Fruit fly (Drosophila melanogaster) whole organism, wandering third instar larva: ENCODE results near the gene Tsr1.
A peak's percentile ranks its signal among the peaks of the same experiment; 100 is the strongest.

Source experiments
- Abd-B ChIP-seq: fragments of >200 bp; optimal IDR thresholded peaks from 2 replicates; lab custom pipeline; 2017; ENCODE audit warnings: missing biosample characterization, missing genetic modification characterization
- CG32264 ChIP-seq: fragments of 200-800 bp; sonication (Bioruptor generic); optimal IDR thresholded peaks from 2 replicates; lab custom pipeline; 2016; ENCODE audit warnings: missing biosample characterization, missing genetic modification characterization
- CG9705 ChIP-seq: fragments of 200-800 bp; sonication (Bioruptor generic); optimal IDR thresholded peaks from 2 replicates; lab custom pipeline; 2018; ENCODE audit warnings: missing biosample characterization, mild to moderate bottlenecking, missing genetic modification characterization
- Dfd ChIP-seq: fragments of >200 bp; optimal IDR thresholded peaks from 2 replicates; lab custom pipeline; 2017; ENCODE audit warnings: missing biosample characterization, missing genetic modification characterization
- Dif ChIP-seq: fragments of 200-275, 200-300 bp; sonication (Bioruptor generic); optimal IDR thresholded peaks from 2 replicates; lab custom pipeline; 2018; ENCODE audit warnings: missing biosample characterization, missing genetic modification characterization; ENCODE audit not compliant: partially characterized antibody
- GATAd ChIP-seq: sonication (Bioruptor generic); optimal IDR thresholded peaks from 2 replicates; lab custom pipeline; 2016; ENCODE audit warnings: missing biosample characterization, missing genetic modification characterization
- HLH106 ChIP-seq: fragments of 200-800 bp; optimal IDR thresholded peaks from 3 replicates; lab custom pipeline; 2019; ENCODE audit warnings: missing biosample characterization, mild to moderate bottlenecking, missing genetic modification characterization, moderate library complexity
- Hnf4 ChIP-seq: fragments of 200-800 bp; sonication (Bioruptor generic); optimal IDR thresholded peaks from 2 replicates; lab custom pipeline; 2016; ENCODE audit warnings: missing biosample characterization, mild to moderate bottlenecking, missing genetic modification characterization
- Hr78 ChIP-seq: fragments of >200 bp; optimal IDR thresholded peaks from 2 replicates; lab custom pipeline; 2017; ENCODE audit warnings: missing biosample characterization, missing genetic modification characterization
- Hr83 ChIP-seq: fragments of 200-300 bp; sonication (Bioruptor generic); optimal IDR thresholded peaks from 2 replicates; lab custom pipeline; 2016; ENCODE audit warnings: missing biosample characterization, mild to moderate bottlenecking, missing genetic modification characterization, moderate library complexity; ENCODE audit not compliant: poor library complexity, severe bottlenecking
- Jra ChIP-seq: sonication (Bioruptor generic); optimal IDR thresholded peaks from 2 replicates; lab custom pipeline; 2016; ENCODE audit warnings: missing biosample characterization, missing genetic modification characterization
- Mio ChIP-seq: sonication (Bioruptor generic); optimal IDR thresholded peaks from 2 replicates; lab custom pipeline; 2016; ENCODE audit warnings: missing biosample characterization, missing genetic modification characterization
- Myc ChIP-seq: fragments of >200 bp; optimal IDR thresholded peaks from 2 replicates; lab custom pipeline; 2017
- N ChIP-seq: fragments of >200 bp; optimal IDR thresholded peaks from 2 replicates; lab custom pipeline; 2018; ENCODE audit warnings: missing biosample characterization, missing external identifiers, missing genetic modification characterization
- OdsH ChIP-seq: fragments of 200-800 bp; sonication (Bioruptor generic); optimal IDR thresholded peaks from 2 replicates; lab custom pipeline; 2016; ENCODE audit warnings: missing biosample characterization, mild to moderate bottlenecking, missing genetic modification characterization
- Rel ChIP-seq, 2 experiments: fragments of 200-800 bp; sonication (Bioruptor generic) in 1 of 2; optimal IDR thresholded peaks; 2 replicates in 1 of 2; 3 replicates in 1 of 2; lab custom pipeline; 2016 to 2019; ENCODE audit warnings: mild to moderate bottlenecking in 2 of 2, missing biosample characterization in 2 of 2, missing genetic modification characterization in 2 of 2, moderate library complexity in 1 of 2
- Sp1 ChIP-seq: fragments of 200-800 bp; sonication (Bioruptor generic); optimal IDR thresholded peaks from 3 replicates; lab custom pipeline; 2019; ENCODE audit warnings: missing biosample characterization, mild to moderate bottlenecking, missing genetic modification characterization, moderate library complexity
- Vsx2 ChIP-seq: fragments of 200-300, 225-300 bp; sonication (Bioruptor generic); optimal IDR thresholded peaks from 2 replicates; lab custom pipeline; 2018; ENCODE audit warnings: missing biosample characterization, missing genetic modification characterization; ENCODE audit not compliant: partially characterized antibody
- br ChIP-seq: fragments of 200-800 bp; sonication (Bioruptor generic); optimal IDR thresholded peaks from 2 replicates; lab custom pipeline; 2016; ENCODE audit warnings: missing biosample characterization, missing genetic modification characterization
- dl ChIP-seq, 2 experiments: fragments of 175-275, 200-275 bp in 1 of 2; fragments of 200-275 bp in 1 of 2; sonication (Bioruptor generic); optimal IDR thresholded peaks; lab custom pipeline; 2018; ENCODE audit warnings: mild to moderate bottlenecking in 2 of 2, missing biosample characterization in 2 of 2, missing genetic modification characterization in 2 of 2, moderate library complexity in 2 of 2; ENCODE audit not compliant: partially characterized antibody in 2 of 2, insufficient read depth in 1 of 2
- dmrt93B ChIP-seq: fragments of 200-800 bp; sonication (Bioruptor generic); optimal IDR thresholded peaks from 2 replicates; lab custom pipeline; 2018; ENCODE audit warnings: missing biosample characterization, mild to moderate bottlenecking, missing genetic modification characterization
- dsf ChIP-seq: sonication (Bioruptor generic); optimal IDR thresholded peaks from 2 replicates; lab custom pipeline; 2016; ENCODE audit warnings: missing biosample characterization, missing genetic modification characterization, borderline replicate concordance
- ey ChIP-seq: fragments of 200-800 bp; sonication (Bioruptor generic); optimal IDR thresholded peaks from 2 replicates; lab custom pipeline; 2016; ENCODE audit warnings: missing biosample characterization, missing genetic modification characterization
- foxo ChIP-seq, 2 experiments: fragments of 200-800 bp; sonication (Bioruptor generic); optimal IDR thresholded peaks; 2 replicates in 1 of 2; 3 replicates in 1 of 2; lab custom pipeline; 2016 to 2017; ENCODE audit warnings: missing biosample characterization in 2 of 2, missing genetic modification characterization in 2 of 2
- fru ChIP-seq: fragments of 200-800 bp; sonication (Bioruptor generic); optimal IDR thresholded peaks from 3 replicates; lab custom pipeline; 2016; ENCODE audit warnings: missing biosample characterization, mild to moderate bottlenecking, missing genetic modification characterization
- h ChIP-seq: fragments of 200-800 bp; sonication (Bioruptor generic); optimal IDR thresholded peaks from 3 replicates; lab custom pipeline; 2016; ENCODE audit warnings: missing biosample characterization, mild to moderate bottlenecking, missing genetic modification characterization
- lola ChIP-seq: fragments of >200 bp; optimal IDR thresholded peaks from 2 replicates; lab custom pipeline; 2017; ENCODE audit warnings: missing biosample characterization, missing genetic modification characterization
- pan ChIP-seq: fragments of >200 bp; optimal IDR thresholded peaks from 2 replicates; lab custom pipeline; 2017
- psq ChIP-seq: fragments of 200-800 bp; sonication (Bioruptor generic); optimal IDR thresholded peaks from 3 replicates; lab custom pipeline; 2017; ENCODE audit warnings: missing biosample characterization, mild to moderate bottlenecking, missing genetic modification characterization, moderate library complexity
- rgr ChIP-seq: fragments of 200-800 bp; sonication (Bioruptor generic); optimal IDR thresholded peaks from 3 replicates; lab custom pipeline; 2016; ENCODE audit warnings: missing biosample characterization, mild to moderate bottlenecking, missing genetic modification characterization
- sage ChIP-seq: fragments of 200-800 bp; sonication (Bioruptor generic); optimal IDR thresholded peaks from 2 replicates; lab custom pipeline; 2016; ENCODE audit warnings: missing biosample characterization, mild to moderate bottlenecking, missing genetic modification characterization
- tai ChIP-seq: sonication (Bioruptor generic); optimal IDR thresholded peaks from 2 replicates; lab custom pipeline; 2016; ENCODE audit warnings: missing biosample characterization, missing genetic modification characterization
- usp ChIP-seq: fragments of >200 bp; optimal IDR thresholded peaks from 2 replicates; lab custom pipeline; 2017; ENCODE audit warnings: missing biosample characterization, missing genetic modification characterization
- woc ChIP-seq: sonication (Bioruptor generic); optimal IDR thresholded peaks from 2 replicates; lab custom pipeline; 2016; ENCODE audit warnings: missing biosample characterization, mild to moderate bottlenecking, missing genetic modification characterization

Gene Tsr1

dm6 chr3L:21324724-21325123, 10.3 kb upstream of the Tsr1 start:
- TF ChIP-seq Mio (GFP tag; lab: Kevin White, UChicago) (no peak), foxo (GFP tag; optimal IDR thresholded peaks at IDR 0.05; lab: Kevin White, UChicago) (no peak), Dif (GFP tag; lab: Kevin White, UChicago) (no peak), HLH106 (tag; lab: Kevin White, UChicago) (no peak), N (GFP tag; lab: Kevin White, UChicago) (no peak), Hnf4 (GFP tag; lab: Kevin White, UChicago) (no peak), Abd-B (no peak), psq (GFP tag; lab: Kevin White, UChicago) (no peak), GATAd (GFP tag; lab: Kevin White, UChicago) (no peak), lola (GFP tag; lab: Kevin White, UChicago) (no peak), Jra (GFP tag; lab: Kevin White, UChicago) (no peak), usp (GFP tag; lab: Kevin White, UChicago) (no peak), Hr78 (GFP tag; lab: Kevin White, UChicago) (no peak), sage (GFP tag; lab: Kevin White, UChicago) (no peak), dl (GFP tag; optimal IDR thresholded peaks at IDR 0.05; lab: Kevin White, UChicago; ENCODE audit: insufficient read depth in 1 of 2, partially characterized antibody in 2 of 2) (no peak), OdsH (GFP tag; lab: Kevin White, UChicago) (no peak)

dm6 chr3L:21342592-21342991, 7.6 kb downstream of the Tsr1 start:
- TF ChIP-seq woc (GFP tag; lab: Kevin White, UChicago): no peak
- no peak for TF ChIP-seq Rel (GFP tag; optimal IDR thresholded peaks at IDR 0.05; lab: Kevin White, UChicago)
- TF ChIP-seq Rel (tag; optimal IDR thresholded peaks at IDR 0.05; lab: Kevin White, UChicago): peak; percentile 17

DNA sequence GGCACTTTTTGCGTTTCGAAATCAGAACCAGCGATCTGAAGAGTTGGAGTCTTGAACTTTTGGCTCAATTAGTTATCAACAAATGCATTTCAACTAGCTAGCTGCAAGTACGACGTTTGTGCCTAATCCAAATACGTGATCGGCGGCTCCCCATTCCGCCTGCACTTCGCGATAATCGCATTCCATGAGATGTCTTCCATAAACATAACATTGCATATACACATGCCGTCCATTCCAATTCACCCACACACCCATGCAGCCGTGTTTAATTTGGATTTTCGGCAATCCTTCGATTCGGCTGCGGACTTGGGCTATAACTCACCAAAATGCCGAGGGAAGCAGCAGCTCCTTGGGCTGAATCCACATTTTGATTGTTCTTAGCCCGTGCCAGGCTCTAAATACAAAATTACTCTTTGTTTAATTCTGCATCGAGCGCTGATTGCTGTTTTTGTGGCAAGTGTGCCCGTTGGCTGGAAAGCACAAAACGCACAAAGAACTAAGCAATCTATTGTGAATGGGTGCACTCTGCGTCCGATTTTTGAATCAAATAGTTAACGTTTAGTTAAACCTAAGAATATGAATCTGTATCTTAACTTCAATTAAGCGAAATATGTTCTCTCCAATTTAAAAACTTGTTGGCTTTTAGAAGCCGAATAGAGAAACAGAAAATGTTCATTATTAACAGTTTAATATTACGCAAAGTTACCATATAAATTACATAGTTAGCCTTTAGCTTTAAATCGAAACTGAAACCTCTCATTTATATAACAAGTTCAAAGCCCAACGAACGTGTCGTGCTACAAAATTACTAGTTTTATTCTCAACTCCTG, 8.5 kb downstream of the Tsr1 start, which contains the start of the genes Tbc1d8-9 and CG32436:
Gene Tbc1d8-9 (minus strand): TSS at position 463 of the 830 bp plus-strand sequence.
Gene CG32436 (plus strand): TSS at position 780 of the 830 bp plus-strand sequence.
- TF ChIP-seq OdsH (GFP tag; lab: Kevin White, UChicago): peak; percentile 49
- no peak for TF ChIP-seq usp (GFP tag; lab: Kevin White, UChicago)
- TF ChIP-seq, all 38 proteins: peak for 1

dm6 chr3L:21346463-21347196, 11.6 kb downstream of the Tsr1 start:
- TF ChIP-seq br (no peak), Myc (no peak), Dfd (GFP tag; lab: Kevin White, UChicago) (no peak), h (GFP tag; lab: Kevin White, UChicago) (peak; percentile 29), Sp1 (GFP tag; lab: Kevin White, UChicago) (no peak), Rel (GFP tag; optimal IDR thresholded peaks at IDR 0.05; lab: Kevin White, UChicago) (no peak), Rel (tag; optimal IDR thresholded peaks at IDR 0.05; lab: Kevin White, UChicago) (no peak), dsf (GFP tag; lab: Kevin White, UChicago) (no peak), rgr (no peak), OdsH (GFP tag; lab: Kevin White, UChicago) (no peak), psq (GFP tag; lab: Kevin White, UChicago) (peak; percentile 72), Jra (GFP tag; lab: Kevin White, UChicago) (peak; percentile 33), Mio (GFP tag; lab: Kevin White, UChicago) (no peak), usp (GFP tag; lab: Kevin White, UChicago) (no peak)

DNA sequence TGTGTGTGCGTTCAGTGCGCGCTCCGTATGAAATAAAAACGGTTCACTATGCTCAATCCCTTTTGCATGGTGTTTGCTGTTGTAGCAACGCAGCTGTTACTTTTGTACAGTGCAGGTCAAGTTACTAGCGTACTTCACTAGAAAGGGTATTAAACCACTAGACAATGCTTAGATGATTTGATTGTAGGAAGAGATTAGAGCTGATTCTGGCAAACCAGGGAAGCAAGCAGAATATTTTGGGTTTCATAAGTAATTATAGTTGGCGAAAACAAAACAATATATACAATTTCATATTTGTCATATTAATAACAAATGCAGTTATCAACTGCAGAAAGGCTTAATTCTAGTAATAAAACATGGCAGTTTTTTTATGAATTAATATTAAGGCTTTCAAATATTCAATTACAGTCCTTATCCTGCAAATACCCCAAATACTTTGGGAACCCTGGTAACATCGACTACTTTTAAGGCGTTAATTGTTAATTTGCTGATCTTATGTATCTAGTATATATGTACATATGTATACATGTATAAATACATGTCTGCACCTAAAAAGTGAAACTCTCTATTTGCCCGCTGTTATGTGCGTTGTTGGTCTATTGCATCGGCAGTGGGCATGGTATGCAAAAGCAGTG, 12.3 kb downstream of the Tsr1 start:
- TF ChIP-seq Dfd (GFP tag; lab: Kevin White, UChicago): no peak
- no peak for TF ChIP-seq Mio (GFP tag; lab: Kevin White, UChicago)
- TF ChIP-seq woc (GFP tag; lab: Kevin White, UChicago): peak; percentile 31
- peak; percentile 28 for TF ChIP-seq psq (GFP tag; lab: Kevin White, UChicago)
- TF ChIP-seq dsf (GFP tag; lab: Kevin White, UChicago): no peak
- TF ChIP-seq Vsx2 (GFP tag; lab: Kevin White, UChicago): no peak
- no peak for TF ChIP-seq pan (lab: Kevin White, UChicago)
- TF ChIP-seq ey (GFP tag; lab: Kevin White, UChicago): peak; percentile 22
- TF ChIP-seq GATAd (GFP tag; lab: Kevin White, UChicago): no peak
- TF ChIP-seq dmrt93B (GFP tag; lab: Kevin White, UChicago): peak; percentile 3
- no peak for TF ChIP-seq dl (GFP tag; optimal IDR thresholded peaks at IDR 0.05; lab: Kevin White, UChicago; ENCODE audit: insufficient read depth in 1 of 2, partially characterized antibody in 2 of 2)
- no peak for TF ChIP-seq tai (GFP tag; lab: Kevin White, UChicago)
- TF ChIP-seq CG9705 (GFP tag; lab: Kevin White, UChicago): no peak
- no peak for TF ChIP-seq Sp1 (GFP tag; lab: Kevin White, UChicago)
- TF ChIP-seq fru (GFP tag; lab: Kevin White, UChicago): peak; percentile 64
- TF ChIP-seq Hr78 (GFP tag; lab: Kevin White, UChicago): no peak
- no peak for TF ChIP-seq sage (GFP tag; lab: Kevin White, UChicago)
- TF ChIP-seq lola (GFP tag; lab: Kevin White, UChicago): no peak
- TF ChIP-seq Jra (GFP tag; lab: Kevin White, UChicago): no peak
- TF ChIP-seq Hr83: no peak
- peak; percentile 40 for TF ChIP-seq CG32264 (GFP tag; lab: Kevin White, UChicago)
- peak in 1 of 2 experiments; percentile 59 for TF ChIP-seq foxo (GFP tag; optimal IDR thresholded peaks at IDR 0.05; lab: Kevin White, UChicago)
- no peak for TF ChIP-seq N (GFP tag; lab: Kevin White, UChicago)
- peak; percentile 26 for TF ChIP-seq br
